Worm (Caenorhabditis elegans) whole organism, late embryonic: ENCODE results near the gene M106.7.

Experiments
- eyg-1 ChIP-seq: sonication (generic microtip); optimal IDR thresholded peaks from 2 replicates; lab custom pipeline; 2016; ENCODE audit warnings: missing genotype, missing genetic modification characterization, missing compliant biosample characterization
- pqm-1 ChIP-seq: sonication (generic microtip); optimal IDR thresholded peaks from 2 replicates; lab custom pipeline; 2016; ENCODE audit warnings: missing genetic modification characterization, missing compliant biosample characterization

ce11 chrII:10870698-10871097 is 13.7 kb upstream of the M106.7 start:
- no peak for TF ChIP-seq eyg-1 (tag; lab: Kevin White, UChicago)
- no peak for TF ChIP-seq pqm-1 (tag; lab: Kevin White, UChicago)
